Fruit fly (Drosophila melanogaster) whole organism, embryonic: ENCODE results near the gene CG32440.

Experiments
- Atf-2 ChIP-seq: fragments of 200-800 bp; sonication (Bioruptor generic); optimal IDR thresholded peaks from 2 replicates; lab custom pipeline; 2016; ENCODE audit warnings: missing biosample characterization, missing genetic modification characterization
- CG12659 ChIP-seq: fragments of 200-800 bp; sonication (Bioruptor generic); optimal IDR thresholded peaks from 3 replicates; lab custom pipeline; 2017; ENCODE audit warnings: mild to moderate bottlenecking, missing biosample characterization, missing genetic modification reagents, missing genetic modification characterization
- Dref ChIP-seq: fragments of 200-800 bp; sonication (Bioruptor generic); IDR thresholded peaks from 2 replicates; pipeline ENCODE4 v1.3.6; 2022; ENCODE audit warnings: missing biosample characterization, missing genetic modification characterization
- knrl ChIP-seq: fragments of 200-800 bp; sonication (Bioruptor generic); IDR thresholded peaks from 3 replicates; pipeline ENCODE4 v1.3.6; 2022; ENCODE audit warnings: missing biosample characterization, missing genetic modification characterization; ENCODE audit not compliant: partially characterized antibody

dm6 chr3L:21343254-21344083, 16.5 kb upstream of the CG32440 start, which contains the start of the genes Tbc1d8-9 and CG32436:
- TF ChIP-seq knrl (no peak), Atf-2 (no peak), Dref (GFP tag; lab: Robert Waterston, UW) (0 out of 2 replicates have a peak, but pooled peaks have one; percentile 29), CG12659 (GFP tag; lab: Kevin White, UChicago) (peak; percentile 36)
